Worm (Caenorhabditis elegans) whole organism, L4 larva: ENCODE results near the gene M151.2.
A peak's percentile ranks its signal among the peaks of the same experiment; 100 is the strongest.

Experiments used
- F10B5.3 ChIP-seq: sonication (generic microtip); optimal IDR thresholded peaks from 2 replicates; lab custom pipeline; 2016; ENCODE audit warnings: mild to moderate bottlenecking, missing genetic modification characterization, missing compliant biosample characterization
- F44E2.7 ChIP-seq: fragments of 200-800 bp; sonication (Bioruptor generic); IDR thresholded peaks from 2 replicates; pipeline ENCODE4 v2.1.2; 2022; ENCODE audit warnings: missing genetic modification characterization, missing compliant biosample characterization
- R02D3.7 ChIP-seq: fragments of 150-350 bp; sonication (generic microtip); optimal IDR thresholded peaks from 3 replicates; lab custom pipeline; 2014; ENCODE audit warnings: missing biosample characterization, missing genetic modification characterization
- Y105C5A.15 ChIP-seq: fragments of 200-800 bp; sonication (Bioruptor generic); IDR thresholded peaks from 2 replicates; pipeline ENCODE4 v1.3.6; 2022; ENCODE audit warnings: missing genetic modification characterization, missing compliant biosample characterization
- aly-2 ChIP-seq: sonication (generic microtip); optimal IDR thresholded peaks from 2 replicates; lab custom pipeline; 2018; ENCODE audit warnings: missing biosample characterization, missing genetic modification characterization
- ama-1 ChIP-seq: fragments of 150-350 bp; optimal IDR thresholded peaks from 2 replicates; lab custom pipeline; 2014; ENCODE audit warnings: inconsistent platforms, mixed read lengths
- ceh-20 ChIP-seq: fragments of 200-800 bp; sonication (Bioruptor generic); IDR thresholded peaks from 2 replicates; pipeline ENCODE4 v1.3.6; 2022; ENCODE audit warnings: missing genetic modification reagents, missing genetic modification characterization, missing compliant biosample characterization
- daf-19 ChIP-seq: fragments of 200-800 bp; sonication (Bioruptor generic); conservative IDR thresholded peaks from 2 replicates; pipeline ENCODE4 v1.3.6; 2022; ENCODE audit warnings: missing genetic modification characterization, missing compliant biosample characterization
- daf-8 ChIP-seq: fragments of 200-800 bp; sonication (Bioruptor generic); IDR thresholded peaks from 2 replicates; pipeline ENCODE4 v1.3.6; 2022; ENCODE audit warnings: missing genetic modification characterization, missing compliant biosample characterization
- dpl-1 ChIP-seq: fragments of 150-350 bp; optimal IDR thresholded peaks from 2 replicates; lab custom pipeline; 2014; ENCODE audit warnings: missing biosample characterization, missing genetic modification reagents, missing genetic modification characterization
- duxl-1 ChIP-seq: sonication (generic microtip); optimal IDR thresholded peaks from 2 replicates; lab custom pipeline; 2016; ENCODE audit warnings: mild to moderate bottlenecking, missing genetic modification characterization, moderate library complexity, missing compliant biosample characterization; ENCODE audit not compliant: poor library complexity
- egl-27 ChIP-seq: sonication (generic microtip); optimal IDR thresholded peaks from 3 replicates; lab custom pipeline; 2017; ENCODE audit warnings: missing biosample characterization, missing genetic modification reagents, missing genetic modification characterization
- hif-1 ChIP-seq, 2 experiments: sonication (generic microtip); optimal IDR thresholded peaks; 2 replicates each; lab custom pipeline; 2016 to 2017; ENCODE audit warnings: missing compliant biosample characterization in 2 of 2, missing genetic modification characterization in 2 of 2, missing genetic modification reagents in 2 of 2, missing genotype in 2 of 2, mild to moderate bottlenecking in 1 of 2
- lin-15B ChIP-seq: fragments of 150-350 bp; sonication (generic microtip); optimal IDR thresholded peaks from 3 replicates; lab custom pipeline; 2014; ENCODE audit warnings: missing biosample characterization, missing genetic modification characterization
- lin-38 ChIP-seq: fragments of 200-800 bp; sonication (Bioruptor generic); IDR thresholded peaks from 2 replicates; pipeline ENCODE4 v1.3.6; 2022; ENCODE audit warnings: missing genetic modification reagents, missing genetic modification characterization, missing compliant biosample characterization
- lir-3 ChIP-seq: sonication (generic microtip); optimal IDR thresholded peaks from 2 replicates; lab custom pipeline; 2016; ENCODE audit warnings: mild to moderate bottlenecking, missing genetic modification characterization, missing compliant biosample characterization
- mep-1 ChIP-seq: fragments of 150-350 bp; sonication (generic microtip); optimal IDR thresholded peaks from 3 replicates; lab custom pipeline; 2014; ENCODE audit warnings: missing biosample characterization, missing genetic modification characterization
- mxl-2 ChIP-seq: fragments of 200-800 bp; sonication (Bioruptor generic); conservative IDR thresholded peaks from 2 replicates; pipeline ENCODE4 v1.3.6; 2022; ENCODE audit warnings: missing genetic modification reagents, missing genetic modification characterization, missing compliant biosample characterization
- mxl-3 ChIP-seq: fragments of 200-800 bp; sonication (Bioruptor generic); optimal IDR thresholded peaks from 2 replicates; lab custom pipeline; 2018; ENCODE audit warnings: mild to moderate bottlenecking, missing genetic modification characterization, missing compliant biosample characterization
- nhr-11 ChIP-seq: fragments of 150-350 bp; optimal IDR thresholded peaks from 2 replicates; lab custom pipeline; 2014; ENCODE audit warnings: missing biosample characterization, missing genetic modification characterization
- nhr-111 ChIP-seq: fragments of 200-800 bp; sonication (Bioruptor generic); optimal IDR thresholded peaks from 2 replicates; lab custom pipeline; 2018; ENCODE audit warnings: mild to moderate bottlenecking, missing genetic modification characterization, missing compliant biosample characterization
- nhr-25 ChIP-seq: sonication (generic microtip); optimal IDR thresholded peaks from 2 replicates; lab custom pipeline; 2017; ENCODE audit warnings: missing genetic modification characterization, mild to moderate bottlenecking, missing compliant biosample characterization, antibody characterized with exemption, moderate library complexity, borderline replicate concordance; ENCODE audit not compliant: insufficient read depth
- nhr-48 ChIP-seq: sonication (generic microtip); optimal IDR thresholded peaks from 2 replicates; lab custom pipeline; 2016; ENCODE audit warnings: mild to moderate bottlenecking, missing genetic modification characterization, missing compliant biosample characterization
- nhr-6 ChIP-seq: fragments of 150-350 bp; optimal IDR thresholded peaks from 2 replicates; lab custom pipeline; 2014; ENCODE audit warnings: missing biosample characterization, missing genetic modification characterization
- saeg-2 ChIP-seq: fragments of 200-800 bp; sonication (Bioruptor generic); IDR thresholded peaks from 2 replicates; pipeline ENCODE4 v1.3.6; 2022; ENCODE audit warnings: missing genetic modification reagents, missing genetic modification characterization, missing compliant biosample characterization
- snpc-1.2 ChIP-seq: fragments of 200-800 bp; sonication (Bioruptor generic); IDR thresholded peaks from 2 replicates; pipeline ENCODE4 v1.3.6; 2022; ENCODE audit warnings: missing genetic modification reagents, missing genetic modification characterization, missing compliant biosample characterization
- tag-97 ChIP-seq: fragments of 200-800 bp; sonication (Bioruptor generic); IDR thresholded peaks from 2 replicates; pipeline ENCODE4 v1.3.6; 2022; ENCODE audit warnings: missing genetic modification characterization, missing compliant biosample characterization
- tra-1 ChIP-seq: fragments of 200-800 bp; sonication (Bioruptor generic); IDR thresholded peaks from 2 replicates; pipeline ENCODE4 v1.3.6; 2022; ENCODE audit warnings: missing genetic modification reagents, missing genetic modification characterization, missing compliant biosample characterization
- unc-39 ChIP-seq: sonication (generic microtip); optimal IDR thresholded peaks from 2 replicates; lab custom pipeline; 2017; ENCODE audit warnings: missing biosample characterization, missing genetic modification characterization
- unc-62 ChIP-seq, 3 experiments: fragments of 150-350 bp in 1 of 3; sonication (generic microtip); optimal IDR thresholded peaks in 2 of 3; peaks in 1 of 3; 1 replicate in 1 of 3; 2 replicates in 2 of 3; lab custom pipeline; 2014 to 2017; ENCODE audit warnings: missing biosample characterization in 3 of 3, missing genetic modification characterization in 3 of 3, missing genetic modification reagents in 3 of 3, missing genotype in 1 of 3
- zfp-3 ChIP-seq: fragments of 200-800 bp; sonication (Bioruptor generic); conservative IDR thresholded peaks from 2 replicates; pipeline ENCODE4 v1.3.6; 2022; ENCODE audit warnings: missing genetic modification reagents, missing genetic modification characterization, missing compliant biosample characterization
- zip-2 ChIP-seq: fragments of 150-350 bp; optimal IDR thresholded peaks from 2 replicates; lab custom pipeline; 2014; ENCODE audit warnings: missing biosample characterization, missing genetic modification characterization

The M151.2 gene

DNA sequence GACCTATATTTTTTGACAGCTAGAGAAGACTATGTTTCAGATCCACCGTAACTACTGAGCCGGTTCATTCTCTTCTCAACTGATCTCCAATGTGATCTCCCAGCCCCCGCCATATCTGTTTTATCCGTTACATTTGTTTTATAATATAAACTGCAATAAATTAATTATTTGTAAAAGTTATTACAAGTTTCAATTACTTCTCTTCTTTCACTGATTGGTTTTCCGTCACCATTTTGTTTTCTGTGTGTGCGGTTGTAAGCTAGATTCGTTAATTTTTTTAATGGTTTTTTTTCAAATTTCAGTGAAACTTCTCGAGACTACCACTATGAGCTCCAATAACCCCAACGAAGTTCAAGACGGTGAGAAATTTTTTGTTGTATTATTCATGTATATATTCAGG is at the start of gene M151.2:
TSS of gene M151.2 (plus strand) at position 301 of the 400 bp plus-strand sequence.
- TF ChIP-seq egl-27 (tag; lab: Kevin White, UChicago) = no peak
- TF ChIP-seq zfp-3 (GFP tag; lab: Robert Waterston, UW) = no peak
- TF ChIP-seq daf-8 (GFP tag; lab: Robert Waterston, UW) = no peak
- no peak for TF ChIP-seq nhr-48 (tag; lab: Kevin White, UChicago)

DNA sequence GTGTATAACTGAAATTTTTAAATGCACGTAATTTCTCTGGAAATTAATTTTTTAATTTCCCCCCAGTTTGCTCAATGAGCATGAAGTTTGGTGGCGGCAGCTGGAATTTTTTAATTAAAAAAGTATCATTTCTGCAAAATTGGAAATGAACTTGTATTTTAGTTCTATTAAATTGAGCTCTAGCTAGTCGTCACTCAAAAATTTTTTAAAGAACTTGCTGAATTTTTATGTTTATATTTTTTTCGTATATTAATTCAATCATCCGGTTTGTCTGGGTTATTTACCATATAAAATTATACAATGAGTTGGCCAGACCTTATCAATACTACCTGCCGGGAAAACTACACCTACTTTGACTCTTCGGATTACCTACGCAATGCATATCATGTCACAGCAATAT is 49.2 kb upstream of the M151.2 start, which contains the start of gene srh-59:
TSS of gene srh-59 (plus strand) at position 301 of the 400 bp plus-strand sequence.
- TF ChIP-seq nhr-6 (tag; lab: Kevin White, UChicago) (no peak), aly-2 (tag; lab: Kevin White, UChicago) (no peak), F44E2.7 (GFP tag; lab: Robert Waterston, UW) (no peak), unc-62 (GFP tag; optimal IDR thresholded peaks at IDR 0.05 in 1 of 2; lab: Kevin White, UChicago) (peak in 1 of 2 experiments; percentile 9), unc-62 (tag; optimal IDR thresholded peaks at IDR 0.05; lab: Kevin White, UChicago) (no peak), Y105C5A.15 (GFP tag; lab: Robert Waterston, UW) (no peak), nhr-25 (no peak)

DNA sequence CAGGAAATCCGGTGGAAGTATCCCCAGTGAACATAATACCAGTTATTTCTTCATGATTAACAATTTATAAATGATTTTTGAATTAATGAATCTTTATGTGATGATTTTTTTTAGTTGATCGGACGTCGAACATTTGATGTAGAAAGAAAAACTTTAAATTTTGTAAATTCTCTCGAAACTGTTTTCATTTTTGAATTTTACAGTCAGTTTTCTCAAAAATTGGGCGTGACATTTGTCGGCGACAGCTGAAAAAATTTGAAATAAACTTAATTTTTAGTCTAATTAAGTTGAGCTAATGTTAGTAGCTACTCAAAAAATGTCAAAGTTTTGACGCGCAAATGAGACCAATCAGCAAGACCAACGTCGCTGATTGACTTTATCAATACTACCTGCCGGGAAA is 47.5 kb upstream of the M151.2 start, which contains the start of gene srh-60:
TSS of gene srh-60 (plus strand) at position 301 of the 400 bp plus-strand sequence.
- TF ChIP-seq Y105C5A.15 (GFP tag; lab: Robert Waterston, UW) (no peak), snpc-1.2 (GFP tag; lab: Robert Waterston, UW) (no peak), R02D3.7 (tag; lab: Kevin White, UChicago) (no peak), tag-97 (GFP tag; lab: Robert Waterston, UW) (no peak), saeg-2 (GFP tag; lab: Robert Waterston, UW) (no peak), hif-1 (tag; optimal IDR thresholded peaks at IDR 0.05; lab: Kevin White, UChicago) (no peak), unc-39 (no peak), zfp-3 (GFP tag; lab: Robert Waterston, UW) (no peak)

DNA sequence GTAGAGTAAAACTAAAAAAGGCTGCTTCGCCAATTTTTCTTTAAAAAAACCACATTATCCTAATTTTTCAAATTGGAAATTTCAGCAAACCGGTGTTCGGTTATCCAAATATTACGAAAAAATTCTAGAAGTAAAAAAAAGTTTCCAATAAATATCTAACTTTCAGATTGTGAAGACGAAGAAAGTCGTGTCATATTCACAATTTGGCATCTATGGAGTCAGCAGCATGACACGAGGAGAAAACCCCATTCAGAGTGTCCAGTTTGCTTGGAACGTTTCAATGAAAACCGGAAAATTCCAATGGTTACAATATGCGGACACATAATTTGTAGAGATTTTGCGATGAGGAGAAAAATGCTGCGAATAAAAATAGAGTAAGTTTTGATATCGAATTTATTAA is 35.6 kb upstream of the M151.2 start, which contains the start of gene Y49F6A.12:
TSS of gene Y49F6A.12 (plus strand) at position 301 of the 400 bp plus-strand sequence.
- TF ChIP-seq ceh-20 = no peak
- no peak for TF ChIP-seq lir-3 (tag; lab: Kevin White, UChicago)
- TF ChIP-seq egl-27 (tag; lab: Kevin White, UChicago) = no peak
- TF ChIP-seq F10B5.3 (tag; lab: Kevin White, UChicago) = no peak
- TF ChIP-seq dpl-1 (GFP tag; lab: Kevin White, UChicago) = no peak
- no peak for TF ChIP-seq nhr-11 (tag; lab: Kevin White, UChicago)
- no peak for TF ChIP-seq mxl-2 (GFP tag; lab: Robert Waterston, UW)
- no peak for TF ChIP-seq daf-19 (GFP tag; lab: Robert Waterston, UW)
- no peak for TF ChIP-seq zip-2 (tag; lab: Kevin White, UChicago)
- TF ChIP-seq mxl-3 (GFP tag; lab: Kevin White, UChicago) = no peak

DNA sequence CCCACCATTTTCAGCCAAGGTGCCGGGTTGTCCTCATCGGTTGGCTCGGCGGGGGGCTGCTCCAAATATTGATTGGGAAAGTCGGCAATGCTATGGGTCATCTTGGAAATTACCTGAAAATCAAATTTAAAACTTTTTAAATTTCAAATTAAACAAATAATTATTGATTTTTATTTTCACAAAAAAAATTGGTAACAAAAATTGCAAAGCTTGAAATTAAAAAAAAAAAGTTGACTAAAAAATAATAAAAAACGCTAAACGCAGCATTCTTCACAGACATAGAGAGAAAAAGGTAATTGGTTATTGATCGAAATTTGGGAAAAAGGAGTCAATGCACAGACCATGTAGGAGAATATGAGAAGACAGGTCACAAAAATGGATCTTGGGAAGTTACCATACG is 32.2 kb upstream of the M151.2 start, which contains the start of gene Y49F6A.11:
TSS of gene Y49F6A.11 (minus strand) at position 101 of the 400 bp plus-strand sequence.
- TF ChIP-seq ama-1 (lab: Kevin White, UChicago) (no peak), mep-1 (tag; lab: Kevin White, UChicago) (no peak), nhr-11 (tag; lab: Kevin White, UChicago) (no peak), lin-38 (GFP tag; lab: Robert Waterston, UW) (no peak), lin-15B (tag; lab: Kevin White, UChicago) (no peak), duxl-1 (tag; lab: Kevin White, UChicago) (no peak), nhr-111 (GFP tag; lab: Kevin White, UChicago) (no peak), tra-1 (GFP tag; lab: Robert Waterston, UW) (no peak)
